Worm (Caenorhabditis elegans): ENCODE data around the gene Y38F1A.4.

- TF ChIP-seq unc-42 (tag; optimal IDR thresholded peaks at IDR 0.05) (no peak), fkh-10 (GFP tag; optimal IDR thresholded peaks at IDR 0.05) (no peak), ceh-6 (GFP tag; optimal IDR thresholded peaks at IDR 0.05) (no peak), hlh-13 (GFP tag; optimal IDR thresholded peaks at IDR 0.05) (no peak)
Measured at ce11 chrII:12990191-12990590, 20.7 kb upstream of the Y38F1A.4 start.

Measured in whole organism, late embryonic.